Fruit fly (Drosophila melanogaster): ENCODE results near the gene CG12219.

The CG12219 gene

DNA sequence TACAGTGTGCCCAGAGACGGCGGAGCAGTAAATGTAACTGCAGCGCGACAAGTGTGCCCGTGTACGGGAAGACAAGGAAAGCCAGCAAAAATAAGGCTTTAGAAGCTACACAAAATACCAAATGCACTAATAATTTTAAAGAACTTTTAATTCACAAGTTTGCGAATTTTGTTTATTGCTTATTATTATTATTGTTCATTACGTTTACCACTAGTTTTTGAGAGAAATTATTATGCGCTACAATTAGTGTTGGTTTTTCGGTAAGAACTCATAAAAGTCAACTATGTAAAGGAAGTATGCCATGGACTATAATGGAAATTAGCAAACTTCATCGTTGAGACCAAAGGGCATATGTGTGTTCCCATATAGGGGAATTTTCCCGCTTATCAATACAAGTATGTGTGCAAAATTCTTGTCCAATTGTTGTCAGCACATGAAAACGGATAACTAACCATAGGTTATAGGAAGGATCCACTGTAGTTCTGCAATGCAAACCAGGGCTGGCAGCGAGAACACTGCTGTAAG is 33.8 kb downstream of the CG12219 start, which contains the start of gene schlank (continued):
- TF ChIP-seq CG10267 (tag; optimal IDR thresholded peaks at IDR 0.05) (peak; percentile 39), CG12071 (GFP tag; optimal IDR thresholded peaks at IDR 0.05) (peak; percentile 25), mam (GFP tag; optimal IDR thresholded peaks at IDR 0.05) (peak; percentile 73), CG13775 (GFP tag; optimal IDR thresholded peaks at IDR 0.05) (peak; percentile 62), CG7786 (GFP tag; optimal IDR thresholded peaks at IDR 0.05) (peak; percentile 64), CG4424 (GFP tag; optimal IDR thresholded peaks at IDR 0.05) (peak; percentile 30), PHDP (tag; optimal IDR thresholded peaks at IDR 0.05) (no peak), CG30403 (GFP tag; optimal IDR thresholded peaks at IDR 0.05) (peak; percentile 62), Scr (GFP tag; IDR thresholded peaks at IDR 0.05; ENCODE audit: partially characterized antibody) (no peak), slbo (GFP tag; IDR thresholded peaks at IDR 0.05) (peak; percentile 81), CG8924 (tag; optimal IDR thresholded peaks at IDR 0.05) (peak; percentile 25), CG12299 (tag; optimal IDR thresholded peaks at IDR 0.05) (no peak), CG5180 (GFP tag; optimal IDR thresholded peaks at IDR 0.05) (no peak), TFAM (GFP tag; optimal IDR thresholded peaks at IDR 0.05) (no peak), p53 (GFP tag; optimal IDR thresholded peaks at IDR 0.05) (peak; percentile 14), CG9727 (GFP tag; optimal IDR thresholded peaks at IDR 0.05) (peak; percentile 55), zfh1 (GFP tag; IDR thresholded peaks at IDR 0.05) (peak; percentile 58; the same call in 2 of the 3 replicates), CG31388 (GFP tag; optimal IDR thresholded peaks at IDR 0.05) (no peak), Poxn (GFP tag; IDR thresholded peaks at IDR 0.05) (no peak), stwl (tag; optimal IDR thresholded peaks at IDR 0.05) (peak; percentile 32), CG10209 (GFP tag; optimal IDR thresholded peaks at IDR 0.05) (peak; percentile 17), CG8281 (tag; optimal IDR thresholded peaks at IDR 0.05) (no peak), CG5953 (GFP tag; IDR thresholded peaks at IDR 0.05) (0 out of 2 replicates have a peak, but pooled peaks have one; percentile 13), ac (GFP tag; optimal IDR thresholded peaks at IDR 0.05) (no peak), CG11398 (GFP tag; optimal IDR thresholded peaks at IDR 0.05) (peak; percentile 30), BtbVII (GFP tag; optimal IDR thresholded peaks at IDR 0.05) (no peak), Meics (GFP tag; optimal IDR thresholded peaks at IDR 0.05) (peak; percentile 18), CG11504 (tag; optimal IDR thresholded peaks at IDR 0.05) (no peak), CG13624 (GFP tag; optimal IDR thresholded peaks at IDR 0.05) (peak; percentile 54), CG13296 (GFP tag; optimal IDR thresholded peaks at IDR 0.05) (peak; percentile 31), dmrt99B (tag; optimal IDR thresholded peaks at IDR 0.05) (no peak), gem (tag; optimal IDR thresholded peaks at IDR 0.05) (peak; percentile 69), Ets65A (GFP tag) (peak; percentile 97), CG4404 (GFP tag; IDR thresholded peaks at IDR 0.05) (peak; percentile 44; the same call in 1 of the 2 replicates), tgo (GFP tag; IDR thresholded peaks at IDR 0.05) (peak; percentile 53; the same call in 2 of the 3 replicates), CG11456 (GFP tag; IDR thresholded peaks at IDR 0.05) (peak; percentile 60; the same call in 1 of the 3 replicates), CG17328 (GFP tag; IDR thresholded peaks at IDR 0.05) (peak; percentile 18; the same call in 1 of the 2 replicates), ase (GFP tag; IDR thresholded peaks at IDR 0.05) (peak; percentile 30; the same call in 1 of the 3 replicates), CG30020 (tag; optimal IDR thresholded peaks at IDR 0.05) (peak; percentile 38), ind (GFP tag; optimal IDR thresholded peaks at IDR 0.05) (peak; percentile 73), Gsc (GFP tag; IDR thresholded peaks at IDR 0.05) (no peak), CG7745 (tag; optimal IDR thresholded peaks at IDR 0.05) (no peak), sug (tag; optimal IDR thresholded peaks at IDR 0.05) (peak; percentile 36), abd-A (tag; optimal IDR thresholded peaks at IDR 0.05) (no peak)
